Worm (Caenorhabditis elegans) whole organism, L1 larva: ENCODE measurements around the gene atat-2.
A peak's percentile ranks its signal among the peaks of the same experiment; 100 is the strongest.

Experiments used
- C34B4.2 ChIP-seq: sonication (generic microtip); optimal IDR thresholded peaks from 2 replicates; lab custom pipeline; 2017; ENCODE audit warnings: mild to moderate bottlenecking, missing genetic modification characterization, missing compliant biosample characterization
- F16B12.6 ChIP-seq: fragments of 150-350 bp; optimal IDR thresholded peaks from 2 replicates; lab custom pipeline; 2014; ENCODE audit warnings: missing biosample characterization, missing genetic modification characterization
- Y116A8C.19 ChIP-seq: sonication (generic microtip); optimal IDR thresholded peaks from 2 replicates; lab custom pipeline; 2016; ENCODE audit warnings: missing compliant biosample characterization, missing genetic modification characterization, borderline replicate concordance
- aly-2 ChIP-seq: fragments of 150-350 bp; optimal IDR thresholded peaks from 2 replicates; lab custom pipeline; 2014; ENCODE audit warnings: missing biosample characterization, missing genetic modification characterization
- ama-1 ChIP-seq: fragments of 150-350 bp; optimal IDR thresholded peaks from 2 replicates; lab custom pipeline; 2014
- blmp-1 ChIP-seq: fragments of 150-350 bp; optimal IDR thresholded peaks from 2 replicates; lab custom pipeline; 2014; ENCODE audit warnings: missing biosample characterization, missing genetic modification characterization
- ceh-82 ChIP-seq, 3 experiments: fragments of 150-350 bp in 1 of 3; sonication (generic microtip) in 2 of 3; optimal IDR thresholded peaks; 2 replicates each; lab custom pipeline; 2014 to 2017; ENCODE audit warnings: missing biosample characterization in 3 of 3, missing genetic modification characterization in 3 of 3
- dpl-1 ChIP-seq, 3 experiments: fragments of 150-350 bp in 2 of 3; sonication (generic microtip) in 1 of 3; optimal IDR thresholded peaks; 2 replicates each; lab custom pipeline; 2014 to 2017; ENCODE audit warnings: missing biosample characterization in 3 of 3, missing genetic modification characterization in 3 of 3, missing genetic modification reagents in 3 of 3
- dsc-1 ChIP-seq: sonication (generic microtip); optimal IDR thresholded peaks from 2 replicates; lab custom pipeline; 2016; ENCODE audit warnings: mild to moderate bottlenecking, missing genetic modification characterization, missing compliant biosample characterization
- efl-1 ChIP-seq, 4 experiments: fragments of 150-350 bp; optimal IDR thresholded peaks in 3 of 4; peaks in 1 of 4; 1 replicate in 1 of 4; 2 replicates in 3 of 4; lab custom pipeline; 2014; ENCODE audit warnings: missing biosample characterization in 2 of 4, missing genetic modification characterization in 2 of 4, missing genetic modification reagents in 2 of 4
- egl-13 ChIP-seq: sonication (generic microtip); optimal IDR thresholded peaks from 2 replicates; lab custom pipeline; 2016; ENCODE audit warnings: missing genotype, missing genetic modification reagents, missing genetic modification characterization, missing compliant biosample characterization
- fkh-10 ChIP-seq: sonication (generic microtip); optimal IDR thresholded peaks from 2 replicates; lab custom pipeline; 2017; ENCODE audit warnings: missing biosample characterization, missing genetic modification reagents, missing genetic modification characterization
- fkh-4 ChIP-seq: sonication (generic microtip); optimal IDR thresholded peaks from 2 replicates; lab custom pipeline; 2016; ENCODE audit warnings: missing compliant biosample characterization, missing genetic modification characterization, borderline replicate concordance
- fkh-8 ChIP-seq: sonication (generic microtip); optimal IDR thresholded peaks from 2 replicates; lab custom pipeline; 2016; ENCODE audit warnings: mild to moderate bottlenecking, missing genetic modification characterization, missing compliant biosample characterization
- fos-1 ChIP-seq: fragments of 150-350 bp; optimal IDR thresholded peaks from 2 replicates; lab custom pipeline; 2014; ENCODE audit warnings: missing biosample characterization, missing genetic modification characterization
- grh-1 ChIP-seq: fragments of 200-800 bp; sonication (Bioruptor generic); IDR thresholded peaks from 2 replicates; pipeline ENCODE4 v1.3.6; 2022; ENCODE audit warnings: missing genetic modification reagents, missing genetic modification characterization, missing compliant biosample characterization
- irx-1 ChIP-seq: sonication (generic microtip); optimal IDR thresholded peaks from 2 replicates; lab custom pipeline; 2016; ENCODE audit warnings: missing genetic modification characterization, missing compliant biosample characterization
- jun-1 ChIP-seq: fragments of 150-350 bp; optimal IDR thresholded peaks from 2 replicates; lab custom pipeline; 2014; ENCODE audit warnings: missing biosample characterization, missing genetic modification reagents, missing genetic modification characterization
- lin-14 ChIP-seq: fragments of 200-800 bp; sonication (Bioruptor generic); optimal IDR thresholded peaks from 2 replicates; lab custom pipeline; 2018; ENCODE audit warnings: mild to moderate bottlenecking, missing genetic modification characterization, moderate library complexity, missing compliant biosample characterization
- lin-15B ChIP-seq: fragments of 150-350 bp; sonication (generic microtip); optimal IDR thresholded peaks from 3 replicates; lab custom pipeline; 2014; ENCODE audit warnings: missing biosample characterization, missing genetic modification characterization
- lin-39 ChIP-seq: fragments of 150-350 bp; optimal IDR thresholded peaks from 2 replicates; lab custom pipeline; 2014; ENCODE audit warnings: missing biosample characterization, missing genetic modification reagents, missing genetic modification characterization
- lsy-2 ChIP-seq, 2 experiments: fragments of 150-350 bp; optimal IDR thresholded peaks; 2 replicates each; lab custom pipeline; 2014; ENCODE audit warnings: missing biosample characterization in 2 of 2, missing genetic modification characterization in 2 of 2
- mdl-1 ChIP-seq, 2 experiments: fragments of 150-350 bp; optimal IDR thresholded peaks; 2 replicates each; lab custom pipeline; 2014 to 2017; ENCODE audit warnings: missing biosample characterization in 2 of 2, missing genetic modification characterization in 2 of 2, inconsistent platforms in 1 of 2
- mep-1 ChIP-seq: fragments of 150-350 bp; optimal IDR thresholded peaks from 2 replicates; lab custom pipeline; 2014; ENCODE audit warnings: missing biosample characterization, missing genetic modification characterization
- nhr-11 ChIP-seq: fragments of 150-350 bp; optimal IDR thresholded peaks from 2 replicates; lab custom pipeline; 2014; ENCODE audit warnings: missing biosample characterization, missing genetic modification characterization
- nhr-19 ChIP-seq: fragments of 200-800 bp; sonication (Bioruptor generic); conservative IDR thresholded peaks from 2 replicates; pipeline ENCODE4 v1.3.6; 2022; ENCODE audit warnings: missing genetic modification characterization, missing compliant biosample characterization
- nhr-47 ChIP-seq: sonication (generic microtip); optimal IDR thresholded peaks from 2 replicates; lab custom pipeline; 2016; ENCODE audit warnings: mild to moderate bottlenecking, missing genetic modification characterization, moderate library complexity, missing compliant biosample characterization
- nhr-71 ChIP-seq: sonication (generic microtip); optimal IDR thresholded peaks from 2 replicates; lab custom pipeline; 2016; ENCODE audit warnings: mild to moderate bottlenecking, missing genetic modification characterization, moderate library complexity, missing compliant biosample characterization
- nhr-85 ChIP-seq: sonication (generic microtip); peaks from one replicate; lab custom pipeline; 2016; ENCODE audit warnings: missing genetic modification characterization, inconsistent platforms, missing compliant biosample characterization
- nhr-90 ChIP-seq: sonication (generic microtip); optimal IDR thresholded peaks from 2 replicates; lab custom pipeline; 2016; ENCODE audit warnings: mild to moderate bottlenecking, missing genetic modification characterization, missing compliant biosample characterization; ENCODE audit not compliant: poor library complexity
- rnt-1 ChIP-seq: sonication (generic microtip); optimal IDR thresholded peaks from 2 replicates; lab custom pipeline; 2016; ENCODE audit warnings: mild to moderate bottlenecking, missing genetic modification characterization, moderate library complexity, missing compliant biosample characterization
- skn-1 ChIP-seq: fragments of 150-350 bp; optimal IDR thresholded peaks from 2 replicates; lab custom pipeline; 2014; ENCODE audit warnings: missing biosample characterization, missing genetic modification characterization
- snpc-4 ChIP-seq: fragments of 150-350 bp; optimal IDR thresholded peaks from 2 replicates; lab custom pipeline; 2014; ENCODE audit warnings: missing biosample characterization, missing genetic modification characterization
- sox-4 ChIP-seq: sonication (generic microtip); optimal IDR thresholded peaks from 2 replicates; lab custom pipeline; 2016; ENCODE audit warnings: missing genetic modification characterization, missing compliant biosample characterization
- tbx-2 ChIP-seq: sonication (generic microtip); optimal IDR thresholded peaks from 2 replicates; lab custom pipeline; 2016; ENCODE audit warnings: missing genetic modification characterization, missing compliant biosample characterization
- unc-86 ChIP-seq: sonication (generic microtip); optimal IDR thresholded peaks from 2 replicates; lab custom pipeline; 2016; ENCODE audit warnings: missing genetic modification characterization, missing compliant biosample characterization
- unc-98 ChIP-seq: fragments of 200-800 bp; sonication (Bioruptor generic); IDR thresholded peaks from 2 replicates; pipeline ENCODE4 v1.3.6; 2022; ENCODE audit warnings: missing genetic modification characterization, missing compliant biosample characterization
- xbp-1 ChIP-seq: sonication (generic microtip); optimal IDR thresholded peaks from 2 replicates; lab custom pipeline; 2016; ENCODE audit warnings: missing genetic modification characterization, missing compliant biosample characterization
- zip-4 ChIP-seq: fragments of 200-800 bp; sonication (Bioruptor generic); optimal IDR thresholded peaks from 2 replicates; lab custom pipeline; 2018; ENCODE audit warnings: mild to moderate bottlenecking, missing genetic modification characterization, moderate library complexity, missing compliant biosample characterization
- ztf-11 ChIP-seq, 2 experiments: sonication (generic microtip); optimal IDR thresholded peaks; 2 replicates each; lab custom pipeline; 2016 to 2017; ENCODE audit warnings: missing genetic modification characterization in 2 of 2, missing biosample characterization in 1 of 2, missing compliant biosample characterization in 1 of 2
- ztf-4 ChIP-seq: fragments of 150-350 bp; optimal IDR thresholded peaks from 2 replicates; lab custom pipeline; 2014; ENCODE audit warnings: missing biosample characterization, missing genetic modification characterization

Gene atat-2

ce11 chrX:5847268-5847667 lies 1.6 kb upstream of the atat-2 start:
- TF ChIP-seq nhr-11 (tag; lab: Kevin White, UChicago) (no peak), grh-1 (no peak), lin-14 (GFP tag; lab: Kevin White, UChicago) (peak; percentile 71), lsy-2 (tag; optimal IDR thresholded peaks at IDR 0.05; lab: Kevin White, UChicago) (peak in 1 of 2 experiments; percentile 60), lin-39 (tag; lab: Kevin White, UChicago) (no peak), skn-1 (peak; percentile 41), rnt-1 (tag; lab: Kevin White, UChicago) (no peak), ztf-11 (tag; optimal IDR thresholded peaks at IDR 0.05; lab: Kevin White, UChicago) (no peak), efl-1 (optimal IDR thresholded peaks at IDR 0.05; lab: Kevin White, UChicago) (no peak), efl-1 (GFP tag; optimal IDR thresholded peaks at IDR 0.05 in 1 of 2; lab: Kevin White, UChicago) (peak in 1 of 2 experiments; percentile 12), snpc-4 (no peak), nhr-71 (no peak), unc-86 (tag; lab: Kevin White, UChicago) (peak; percentile 23), Y116A8C.19 (tag; lab: Kevin White, UChicago) (no peak), zip-4 (GFP tag; lab: Kevin White, UChicago) (peak; percentile 68), ceh-82 (tag; optimal IDR thresholded peaks at IDR 0.05; lab: Kevin White, UChicago) (peak in 1 of 3 experiments; percentile 67), fkh-4 (tag; lab: Kevin White, UChicago) (no peak), fkh-8 (tag; lab: Kevin White, UChicago) (peak; percentile 39), nhr-47 (tag; lab: Kevin White, UChicago) (peak; percentile 8), mep-1 (tag; lab: Kevin White, UChicago) (peak; percentile 7), tbx-2 (tag; lab: Kevin White, UChicago) (no peak), dpl-1 (GFP tag; optimal IDR thresholded peaks at IDR 0.05; lab: Kevin White, UChicago) (no peak)
- TF ChIP-seq, all 84 proteins: peak for 10

ce11 chrX:5850472-5850871 lies 1.6 kb downstream of the atat-2 start:
- TF ChIP-seq dsc-1 (tag; lab: Kevin White, UChicago) (no peak), lin-15B (no peak), fos-1 (tag; lab: Kevin White, UChicago) (no peak), F16B12.6 (tag; lab: Kevin White, UChicago) (no peak), rnt-1 (tag; lab: Kevin White, UChicago) (peak; percentile 23), blmp-1 (tag; lab: Kevin White, UChicago) (no peak), mdl-1 (tag; optimal IDR thresholded peaks at IDR 0.05; lab: Kevin White, UChicago) (no peak), fkh-10 (GFP tag; lab: Kevin White, UChicago) (no peak), lin-39 (tag; lab: Kevin White, UChicago) (no peak), ztf-11 (tag; optimal IDR thresholded peaks at IDR 0.05; lab: Kevin White, UChicago) (no peak), nhr-19 (GFP tag; lab: Robert Waterston, UW) (peak; percentile 26; the same call in 1 of the 2 replicates), nhr-85 (tag; lab: Kevin White, UChicago) (peak; percentile 4), dpl-1 (GFP tag; optimal IDR thresholded peaks at IDR 0.05; lab: Kevin White, UChicago) (no peak), grh-1 (no peak), snpc-4 (peak; percentile 91), ama-1 (lab: Kevin White, UChicago) (no peak), efl-1 (optimal IDR thresholded peaks at IDR 0.05; lab: Kevin White, UChicago) (no peak), efl-1 (GFP tag; optimal IDR thresholded peaks at IDR 0.05 in 1 of 2; lab: Kevin White, UChicago) (no peak), zip-4 (GFP tag; lab: Kevin White, UChicago) (no peak), ztf-4 (no peak), nhr-90 (no peak), unc-98 (GFP tag; lab: Robert Waterston, UW) (no peak), mep-1 (tag; lab: Kevin White, UChicago) (no peak), egl-13 (no peak), irx-1 (no peak), fkh-8 (tag; lab: Kevin White, UChicago) (no peak), aly-2 (tag; lab: Kevin White, UChicago) (no peak), C34B4.2 (tag; lab: Kevin White, UChicago) (no peak), lsy-2 (tag; optimal IDR thresholded peaks at IDR 0.05; lab: Kevin White, UChicago) (no peak), nhr-47 (tag; lab: Kevin White, UChicago) (peak; percentile 24), sox-4 (tag; lab: Kevin White, UChicago) (no peak), jun-1 (tag; lab: Kevin White, UChicago) (no peak), nhr-71 (peak; percentile 43), xbp-1 (tag; lab: Kevin White, UChicago) (peak; percentile 2)
